Worm (Caenorhabditis elegans): ENCODE data around the gene gtr-1.

DNA sequence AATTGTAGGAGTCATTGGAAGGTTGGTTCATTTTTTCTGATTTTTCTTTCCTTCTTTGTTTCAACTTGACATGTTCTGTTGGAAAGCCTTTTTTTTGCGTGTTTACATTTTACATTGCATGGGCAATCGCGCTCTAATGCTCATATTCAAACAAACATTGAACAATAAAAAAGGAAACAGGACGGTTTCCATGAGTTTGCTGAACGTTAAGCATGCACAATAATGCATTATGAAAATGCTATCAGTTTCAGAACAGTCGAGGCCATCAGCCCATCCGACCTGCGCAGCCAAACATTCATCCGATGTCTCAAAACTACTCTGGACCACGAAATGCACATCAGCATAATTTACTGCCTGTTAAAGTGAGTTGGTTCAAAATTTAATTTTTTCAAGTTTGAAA is 12.0 kb upstream of the gtr-1 start:
- TF ChIP-seq pha-4 (tag; optimal IDR thresholded peaks at IDR 0.05), result no peak
- no peak for TF ChIP-seq fkh-10 (GFP tag; optimal IDR thresholded peaks at IDR 0.05)
- no peak for TF ChIP-seq ama-1 (optimal IDR thresholded peaks at IDR 0.05)
- no peak for TF ChIP-seq ceh-9 (tag; optimal IDR thresholded peaks at IDR 0.05)
- TF ChIP-seq pag-3 (tag; optimal IDR thresholded peaks at IDR 0.05; ENCODE audit: borderline replicate concordance), result no peak
- TF ChIP-seq elt-2 (tag; optimal IDR thresholded peaks at IDR 0.05), result no peak
- TF ChIP-seq lim-6 (tag; optimal IDR thresholded peaks at IDR 0.05), result no peak
- no peak for TF ChIP-seq fax-1 (tag; optimal IDR thresholded peaks at IDR 0.05)
- TF ChIP-seq pros-1 (tag; optimal IDR thresholded peaks at IDR 0.05), result no peak
- TF ChIP-seq nfya-1 (tag; optimal IDR thresholded peaks at IDR 0.05), result no peak
- no peak for TF ChIP-seq zip-5 (tag; optimal IDR thresholded peaks at IDR 0.05)
- no peak for TF ChIP-seq ztf-16 (tag; optimal IDR thresholded peaks at IDR 0.05)
- no peak for TF ChIP-seq odd-2 (tag; optimal IDR thresholded peaks at IDR 0.05)
